Fruit fly (Drosophila melanogaster) whole organism, embryonic: ENCODE data around the gene SdicC.
A peak's percentile ranks its signal among the peaks of the same experiment; 100 is the strongest.

Source experiments
- B-H2 ChIP-seq: fragments of 200-800 bp; sonication (Bioruptor generic); optimal IDR thresholded peaks from 2 replicates; lab custom pipeline; 2018; ENCODE audit warnings: missing biosample characterization, mild to moderate bottlenecking, missing genetic modification characterization
- BEAF-32 ChIP-seq: fragments of 200-800 bp; sonication (Bioruptor generic); optimal IDR thresholded peaks from 3 replicates; lab custom pipeline; 2017; ENCODE audit warnings: missing biosample characterization, missing genetic modification characterization, mild to moderate bottlenecking, moderate library complexity, missing genetic modification reagents
- Bgb ChIP-seq: fragments of 200-800 bp; sonication (Bioruptor generic); IDR thresholded peaks from 2 replicates; pipeline ENCODE4 v1.3.6; 2022; ENCODE audit warnings: missing biosample characterization, missing genetic modification characterization; ENCODE audit not compliant: partially characterized antibody
- BtbVII ChIP-seq: fragments of 200-800 bp; sonication (Bioruptor generic); optimal IDR thresholded peaks from 3 replicates; lab custom pipeline; 2017; ENCODE audit warnings: missing biosample characterization, mild to moderate bottlenecking, missing genetic modification characterization
- C15 ChIP-seq: fragments of 200-800 bp; sonication (Bioruptor generic); IDR thresholded peaks from 3 replicates; pipeline ENCODE4 v1.3.6; 2022; ENCODE audit warnings: missing biosample characterization, missing genetic modification characterization
- CG11093 ChIP-seq: fragments of 200-800 bp; sonication (Bioruptor generic); IDR thresholded peaks from 3 replicates; pipeline ENCODE4 v1.3.6; 2022; ENCODE audit warnings: missing biosample characterization, missing genetic modification characterization
- CG11247 ChIP-seq: fragments of 200-800 bp; sonication (Bioruptor generic); IDR thresholded peaks from 2 replicates; pipeline ENCODE4 v1.3.6; 2022; ENCODE audit warnings: missing biosample characterization, missing genetic modification characterization
- CG12219 ChIP-seq: fragments of 200-800 bp; sonication (Bioruptor generic); optimal IDR thresholded peaks from 3 replicates; lab custom pipeline; 2018; ENCODE audit warnings: missing biosample characterization, mild to moderate bottlenecking, missing genetic modification characterization
- CG1233 ChIP-seq: fragments of 200-800 bp; sonication (Bioruptor generic); optimal IDR thresholded peaks from 4 replicates; lab custom pipeline; 2018; ENCODE audit warnings: missing biosample characterization, mild to moderate bottlenecking, missing genetic modification characterization
- CG12659 ChIP-seq: fragments of 200-800 bp; sonication (Bioruptor generic); optimal IDR thresholded peaks from 3 replicates; lab custom pipeline; 2017; ENCODE audit warnings: mild to moderate bottlenecking, missing biosample characterization, missing genetic modification reagents, missing genetic modification characterization
- CG15011 ChIP-seq: fragments of 200-800 bp; sonication (Bioruptor generic); optimal IDR thresholded peaks from 3 replicates; lab custom pipeline; 2018; ENCODE audit warnings: missing biosample characterization, mild to moderate bottlenecking, missing genetic modification characterization
- CG15479 ChIP-seq: fragments of 200-800 bp; sonication (Bioruptor generic); optimal IDR thresholded peaks from 3 replicates; lab custom pipeline; 2019; ENCODE audit warnings: missing biosample characterization, mild to moderate bottlenecking, missing genetic modification characterization, moderate library complexity
- CG15601 ChIP-seq: fragments of 200-800 bp; sonication (Bioruptor generic); optimal IDR thresholded peaks from 3 replicates; lab custom pipeline; 2019; ENCODE audit warnings: missing biosample characterization, mild to moderate bottlenecking, missing genetic modification characterization, moderate library complexity
- CG1603 ChIP-seq: fragments of 200-800 bp; sonication (Bioruptor generic); optimal IDR thresholded peaks from 2 replicates; lab custom pipeline; 2019; ENCODE audit warnings: missing biosample characterization, mild to moderate bottlenecking, missing genetic modification characterization, moderate library complexity
- CG32767 ChIP-seq: fragments of 200-800 bp; sonication (Bioruptor generic); IDR thresholded peaks from 2 replicates; pipeline ENCODE4 v1.3.6; 2022; ENCODE audit warnings: missing biosample characterization, missing genetic modification characterization
- CG4617 ChIP-seq: fragments of 200-800 bp; sonication (Bioruptor generic); optimal IDR thresholded peaks from 3 replicates; lab custom pipeline; 2016; ENCODE audit warnings: missing biosample characterization, missing genetic modification characterization, borderline replicate concordance
- CG6765 ChIP-seq: fragments of 200-800 bp; sonication (Bioruptor generic); optimal IDR thresholded peaks from 3 replicates; lab custom pipeline; 2017; ENCODE audit warnings: missing biosample characterization, mild to moderate bottlenecking, missing genetic modification characterization
- CG7928 ChIP-seq: fragments of 200-800 bp; sonication (Bioruptor generic); optimal IDR thresholded peaks from 2 replicates; lab custom pipeline; 2017; ENCODE audit warnings: missing biosample characterization, mild to moderate bottlenecking, missing genetic modification characterization
- CG9797 ChIP-seq: fragments of 200-800 bp; sonication (Bioruptor generic); optimal IDR thresholded peaks from 3 replicates; lab custom pipeline; 2018; ENCODE audit warnings: missing biosample characterization, mild to moderate bottlenecking, missing genetic modification characterization
- CG9817 ChIP-seq: fragments of 200-800 bp; sonication (Bioruptor generic); optimal IDR thresholded peaks from 2 replicates; lab custom pipeline; 2018; ENCODE audit warnings: missing biosample characterization, mild to moderate bottlenecking, missing genetic modification characterization, moderate library complexity
- CG9932 ChIP-seq: fragments of 200-800 bp; sonication (Bioruptor generic); IDR thresholded peaks from 2 replicates; pipeline ENCODE4 v1.3.6; 2022; ENCODE audit warnings: missing biosample characterization, missing genetic modification characterization
- CrebB ChIP-seq: fragments of 200-800 bp; sonication (Bioruptor generic); optimal IDR thresholded peaks from 3 replicates; lab custom pipeline; 2018; ENCODE audit warnings: missing biosample characterization, mild to moderate bottlenecking, missing genetic modification characterization
- Doc3 ChIP-seq: fragments of 200-800 bp; sonication (Bioruptor generic); IDR thresholded peaks from 3 replicates; pipeline ENCODE4 v1.3.6; 2022; ENCODE audit warnings: missing biosample characterization, missing genetic modification characterization; ENCODE audit not compliant: partially characterized antibody
- E2f2 ChIP-seq: fragments of 200-800 bp; sonication (Bioruptor generic); IDR thresholded peaks from 2 replicates; pipeline ENCODE4 v1.3.6; 2022; ENCODE audit warnings: missing biosample characterization, missing genetic modification characterization
- Ets97D ChIP-seq: fragments of 200-800 bp; sonication (Bioruptor generic); optimal IDR thresholded peaks from 3 replicates; lab custom pipeline; 2016; ENCODE audit warnings: missing biosample characterization, missing genetic modification characterization
- Hr51 ChIP-seq, 2 experiments: fragments of 200-800 bp; sonication (Bioruptor generic); optimal IDR thresholded peaks; 2 replicates in 1 of 2; 3 replicates in 1 of 2; lab custom pipeline; 2016 to 2018; ENCODE audit warnings: missing biosample characterization in 2 of 2, missing genetic modification characterization in 2 of 2, mild to moderate bottlenecking in 1 of 2, moderate library complexity in 1 of 2
- Hr78 ChIP-seq, 2 experiments: fragments of 200-800 bp in 1 of 2; fragments of >200 bp in 1 of 2; sonication (Bioruptor generic) in 1 of 2; optimal IDR thresholded peaks; 2 replicates each; lab custom pipeline; 2017 to 2019; ENCODE audit warnings: missing biosample characterization in 2 of 2, missing genetic modification characterization in 2 of 2, mild to moderate bottlenecking in 1 of 2, moderate library complexity in 1 of 2
- MBD-R2 ChIP-seq: fragments of 200-800 bp; sonication (Bioruptor generic); IDR thresholded peaks from 2 replicates; pipeline ENCODE4 v1.3.6; 2022; ENCODE audit warnings: missing biosample characterization, missing genetic modification characterization
- MESR4 ChIP-seq: fragments of 200-800 bp; sonication (Bioruptor generic); optimal IDR thresholded peaks from 2 replicates; lab custom pipeline; 2018; ENCODE audit warnings: missing biosample characterization, mild to moderate bottlenecking, missing genetic modification characterization, moderate library complexity
- NC2β ChIP-seq: fragments of 200-800 bp; sonication (Bioruptor generic); optimal IDR thresholded peaks from 2 replicates; lab custom pipeline; 2016; ENCODE audit warnings: missing biosample characterization, missing genetic modification characterization
- PHDP ChIP-seq: fragments of 200-800 bp; sonication (Bioruptor generic); optimal IDR thresholded peaks from 3 replicates; lab custom pipeline; 2018; ENCODE audit warnings: missing biosample characterization, mild to moderate bottlenecking, missing genetic modification characterization, moderate library complexity
- Sin3A ChIP-seq: fragments of >200 bp; optimal IDR thresholded peaks from 2 replicates; lab custom pipeline; 2018
- Sry-β ChIP-seq: fragments of 200-800 bp; sonication (Bioruptor generic); optimal IDR thresholded peaks from 2 replicates; lab custom pipeline; 2018; ENCODE audit warnings: missing biosample characterization, mild to moderate bottlenecking, missing genetic modification characterization, moderate library complexity
- TFAM ChIP-seq: fragments of 200-800 bp; sonication (Bioruptor generic); optimal IDR thresholded peaks from 2 replicates; lab custom pipeline; 2017; ENCODE audit warnings: missing biosample characterization, missing genetic modification characterization, inconsistent platforms
- az2 ChIP-seq: fragments of 200-800 bp; sonication (Bioruptor generic); optimal IDR thresholded peaks from 3 replicates; lab custom pipeline; 2016; ENCODE audit warnings: missing biosample characterization, missing genetic modification characterization
- bowl ChIP-seq: fragments of 200-800 bp; sonication (Bioruptor generic); IDR thresholded peaks from 2 replicates; pipeline ENCODE4 v1.3.6; 2022; ENCODE audit warnings: missing biosample characterization, missing genetic modification characterization
- crc ChIP-seq: fragments of 200-800 bp; sonication (Bioruptor generic); optimal IDR thresholded peaks from 2 replicates; lab custom pipeline; 2016; ENCODE audit warnings: missing biosample characterization, missing genetic modification characterization
- crol ChIP-seq: fragments of 200-800 bp; sonication (Bioruptor generic); IDR thresholded peaks from 2 replicates; pipeline ENCODE4 v1.3.6; 2022; ENCODE audit warnings: missing biosample characterization, missing genetic modification characterization
- dpn ChIP-seq, 2 experiments: fragments of 200-800 bp; sonication (Bioruptor generic); optimal IDR thresholded peaks; 3 replicates each; lab custom pipeline; 2016; ENCODE audit warnings: missing biosample characterization in 2 of 2, missing genetic modification characterization in 2 of 2
- dysf ChIP-seq: fragments of 200-800 bp; sonication (Bioruptor generic); IDR thresholded peaks from 3 replicates; pipeline ENCODE4 v1.3.6; 2022; ENCODE audit warnings: missing biosample characterization, missing genetic modification characterization
- gfzf ChIP-seq: fragments of 200-800 bp; sonication (Bioruptor generic); optimal IDR thresholded peaks from 2 replicates; lab custom pipeline; 2016; ENCODE audit warnings: missing biosample characterization, mild to moderate bottlenecking, missing genetic modification characterization, moderate library complexity
- nmo ChIP-seq: fragments of 200-800 bp; sonication (Bioruptor generic); optimal IDR thresholded peaks from 2 replicates; lab custom pipeline; 2018; ENCODE audit warnings: missing biosample characterization, mild to moderate bottlenecking, missing genetic modification characterization, moderate library complexity
- pita ChIP-seq: fragments of 200-800 bp; sonication (Bioruptor generic); optimal IDR thresholded peaks from 2 replicates; lab custom pipeline; 2017; ENCODE audit warnings: missing biosample characterization, mild to moderate bottlenecking, missing genetic modification characterization
- row ChIP-seq: fragments of 200-800 bp; sonication (Bioruptor generic); IDR thresholded peaks from 3 replicates; pipeline ENCODE4 v1.3.6; 2022; ENCODE audit warnings: missing biosample characterization, missing genetic modification characterization
- trem ChIP-seq: fragments of 200-800 bp; optimal IDR thresholded peaks from 3 replicates; lab custom pipeline; 2019; ENCODE audit warnings: missing biosample characterization, mild to moderate bottlenecking, missing genetic modification characterization, moderate library complexity

The SdicC gene

DNA sequence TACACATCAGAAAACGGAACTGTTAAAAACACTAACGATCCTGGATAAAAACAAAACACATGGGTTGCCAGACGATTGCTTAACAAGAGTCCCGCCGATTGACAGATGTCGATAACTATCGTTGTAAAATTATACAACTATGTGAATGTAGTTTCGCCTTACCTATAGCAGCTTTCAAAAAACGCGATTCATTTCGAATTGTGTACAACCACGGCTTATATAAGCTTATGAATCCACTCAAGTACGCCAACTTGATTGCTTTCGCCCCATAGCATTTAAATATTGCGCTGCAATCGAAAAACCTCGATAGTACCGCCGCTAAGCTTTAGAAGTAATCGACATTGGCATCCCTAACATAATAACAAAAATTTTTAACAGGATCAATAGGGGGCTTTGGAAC lies 47.2 kb downstream of the SdicC start, which contains the start of the genes CG9581 and CG9578 (continued):
- TF ChIP-seq CG15011 (GFP tag; lab: Kevin White, UChicago) = no peak
- no peak for TF ChIP-seq CrebB (tag; lab: Kevin White, UChicago)
- TF ChIP-seq C15 (GFP tag; lab: Robert Waterston, UW) = no peak
- no peak; the same call in 2 of the 3 replicates for TF ChIP-seq dysf (GFP tag; lab: Robert Waterston, UW)
- peak; percentile 77 for TF ChIP-seq Doc3 (GFP tag; lab: Robert Waterston, UW)
- peak; percentile 75 for TF ChIP-seq Sin3A (lab: Kevin White, UChicago)
- no peak for TF ChIP-seq NC2β
- no peak for TF ChIP-seq CG12219 (GFP tag; lab: Kevin White, UChicago)
- no peak for TF ChIP-seq CG9797
- peak; percentile 14 for TF ChIP-seq Ets97D
- peak; percentile 52 for TF ChIP-seq trem (tag; lab: Kevin White, UChicago)
- TF ChIP-seq CG11093 (GFP tag; lab: Robert Waterston, UW) = no peak
- no peak for TF ChIP-seq CG11247 (GFP tag; lab: Robert Waterston, UW)
- TF ChIP-seq CG15479 (GFP tag; lab: Kevin White, UChicago) = no peak
- TF ChIP-seq TFAM (GFP tag; lab: Kevin White, UChicago) = no peak
- TF ChIP-seq CG4617 (GFP tag; lab: Kevin White, UChicago) = peak; percentile 26
- TF ChIP-seq CG15601 = no peak
- TF ChIP-seq Sry-β (GFP tag; lab: Kevin White, UChicago) = no peak
- no peak for TF ChIP-seq crol
- no peak for TF ChIP-seq dpn (GFP tag; optimal IDR thresholded peaks at IDR 0.05; lab: Kevin White, UChicago)
- peak; percentile 28 for TF ChIP-seq nmo (GFP tag; lab: Kevin White, UChicago)
- TF ChIP-seq Bgb (GFP tag; lab: Robert Waterston, UW) = peak; percentile 35; the same call in 1 of the 2 replicates
- TF ChIP-seq row = peak; percentile 52; the same call in 1 of the 3 replicates
- no peak for TF ChIP-seq CG9817 (tag; lab: Kevin White, UChicago)
- no peak for TF ChIP-seq B-H2
- TF ChIP-seq CG6765 = no peak
- TF ChIP-seq CG1233 (GFP tag; lab: Kevin White, UChicago) = no peak
- TF ChIP-seq pita (GFP tag; lab: Kevin White, UChicago) = no peak
- no peak for TF ChIP-seq BtbVII (GFP tag; lab: Kevin White, UChicago)
- TF ChIP-seq CG12659 = peak; percentile 16
- TF ChIP-seq CG7928 (GFP tag; lab: Kevin White, UChicago) = peak; percentile 22
- peak; percentile 90 for TF ChIP-seq E2f2 (GFP tag; lab: Robert Waterston, UW)
- no peak for TF ChIP-seq MESR4
- TF ChIP-seq MBD-R2 (GFP tag; lab: Robert Waterston, UW) = peak; percentile 60
- no peak for TF ChIP-seq PHDP (tag; lab: Kevin White, UChicago)
- no peak for TF ChIP-seq gfzf (GFP tag; lab: Kevin White, UChicago)
- no peak for TF ChIP-seq crc (GFP tag; lab: Kevin White, UChicago)
- peak; percentile 79 for TF ChIP-seq BEAF-32 (GFP tag; lab: Kevin White, UChicago)
- TF ChIP-seq bowl = no peak
- no peak for TF ChIP-seq CG32767
- TF ChIP-seq CG9932 (GFP tag; lab: Robert Waterston, UW) = 0 out of 2 replicates have a peak, but pooled peaks have one; percentile 16
- no peak for TF ChIP-seq Hr78 (GFP tag; optimal IDR thresholded peaks at IDR 0.05; lab: Kevin White, UChicago)
- TF ChIP-seq Hr51 (GFP tag; optimal IDR thresholded peaks at IDR 0.05; lab: Kevin White, UChicago) = no peak
- peak; percentile 63 for TF ChIP-seq CG1603 (tag; lab: Kevin White, UChicago)
- TF ChIP-seq az2 (GFP tag; lab: Kevin White, UChicago) = no peak
